Worm (Caenorhabditis elegans) whole organism, late embryonic: ENCODE data around the gene R05G9.1.

Source experiments
- C08G9.2 ChIP-seq: sonication (generic microtip); optimal IDR thresholded peaks from 2 replicates; lab custom pipeline; 2016; ENCODE audit warnings: mild to moderate bottlenecking, missing genetic modification characterization, moderate library complexity, missing compliant biosample characterization
- che-1 ChIP-seq: sonication (generic microtip); optimal IDR thresholded peaks from 2 replicates; lab custom pipeline; 2016; ENCODE audit warnings: mild to moderate bottlenecking, missing genetic modification characterization, missing compliant biosample characterization
- dve-1 ChIP-seq: sonication (generic microtip); optimal IDR thresholded peaks from 2 replicates; lab custom pipeline; 2017; ENCODE audit warnings: antibody characterized with exemption, mild to moderate bottlenecking, missing genetic modification characterization, missing compliant biosample characterization
- ets-4 ChIP-seq: sonication (generic microtip); optimal IDR thresholded peaks from 2 replicates; lab custom pipeline; 2016; ENCODE audit warnings: missing genetic modification characterization, missing compliant biosample characterization
- hlh-15 ChIP-seq: sonication (generic microtip); optimal IDR thresholded peaks from 2 replicates; lab custom pipeline; 2016; ENCODE audit warnings: missing genetic modification characterization, missing compliant biosample characterization
- nfya-1 ChIP-seq: sonication (generic microtip); optimal IDR thresholded peaks from 2 replicates; lab custom pipeline; 2017; ENCODE audit warnings: missing genetic modification characterization, mild to moderate bottlenecking, missing compliant biosample characterization, antibody characterized with exemption, moderate library complexity
- npax-4 ChIP-seq: sonication (generic microtip); optimal IDR thresholded peaks from 2 replicates; lab custom pipeline; 2016; ENCODE audit warnings: missing genetic modification characterization, missing compliant biosample characterization
- pag-3 ChIP-seq: sonication (generic microtip); optimal IDR thresholded peaks from 2 replicates; lab custom pipeline; 2016; ENCODE audit warnings: missing compliant biosample characterization, missing genetic modification characterization, borderline replicate concordance
- pha-2 ChIP-seq: sonication (generic microtip); optimal IDR thresholded peaks from 2 replicates; lab custom pipeline; 2017; ENCODE audit warnings: mild to moderate bottlenecking, missing genetic modification characterization, missing compliant biosample characterization
- pqm-1 ChIP-seq: sonication (generic microtip); optimal IDR thresholded peaks from 2 replicates; lab custom pipeline; 2016; ENCODE audit warnings: missing genetic modification characterization, missing compliant biosample characterization
- pros-1 ChIP-seq: fragments of 150-350 bp; optimal IDR thresholded peaks from 2 replicates; lab custom pipeline; 2014; ENCODE audit warnings: missing biosample characterization, missing genetic modification reagents, missing genetic modification characterization
- tbx-7 ChIP-seq: sonication (generic microtip); optimal IDR thresholded peaks from 2 replicates; lab custom pipeline; 2016; ENCODE audit warnings: missing genotype, missing genetic modification characterization, missing compliant biosample characterization

ce11 chrII:6469340-6469739, 33.6 kb upstream of the R05G9.1 start:
- TF ChIP-seq pros-1 (tag; lab: Kevin White, UChicago) = no peak
- TF ChIP-seq ets-4 = no peak
- TF ChIP-seq tbx-7 = no peak
- TF ChIP-seq dve-1 = no peak
- no peak for TF ChIP-seq che-1 (tag; lab: Kevin White, UChicago)
- no peak for TF ChIP-seq pha-2 (tag; lab: Kevin White, UChicago)
- TF ChIP-seq C08G9.2 = no peak
- no peak for TF ChIP-seq nfya-1 (tag; lab: Kevin White, UChicago)
- TF ChIP-seq pqm-1 = no peak
- TF ChIP-seq pag-3 = no peak
- TF ChIP-seq hlh-15 (tag; lab: Kevin White, UChicago) = no peak
- TF ChIP-seq npax-4 (tag; lab: Kevin White, UChicago) = no peak
